Fruit fly (Drosophila melanogaster) whole organism, embryonic: ENCODE data around the gene Ac13E.

Source experiments
- Aef1 ChIP-seq: fragments of 200-800 bp; sonication (Bioruptor generic); IDR thresholded peaks from 3 replicates; pipeline ENCODE4 v1.3.6; 2022; ENCODE audit warnings: missing biosample characterization, missing genetic modification characterization
- CG10431 ChIP-seq: fragments of 200-800 bp; sonication (Bioruptor generic); optimal IDR thresholded peaks from 3 replicates; lab custom pipeline; 2018; ENCODE audit warnings: missing biosample characterization, mild to moderate bottlenecking, missing genetic modification characterization
- CG10979 ChIP-seq: fragments of 200-800 bp; sonication (Bioruptor generic); optimal IDR thresholded peaks from 2 replicates; lab custom pipeline; 2018; ENCODE audit warnings: missing biosample characterization, mild to moderate bottlenecking, missing genetic modification characterization, moderate library complexity
- CG12744 ChIP-seq: fragments of 200-800 bp; sonication (Bioruptor generic); optimal IDR thresholded peaks from 2 replicates; lab custom pipeline; 2016; ENCODE audit warnings: missing biosample characterization, missing genetic modification characterization
- CG12769 ChIP-seq: fragments of 200-800 bp; sonication (Bioruptor generic); optimal IDR thresholded peaks from 2 replicates; lab custom pipeline; 2019; ENCODE audit warnings: missing biosample characterization, mild to moderate bottlenecking, missing genetic modification characterization, moderate library complexity
- CG12942 ChIP-seq: fragments of 200-800 bp; sonication (Bioruptor generic); optimal IDR thresholded peaks from 3 replicates; lab custom pipeline; 2016; ENCODE audit warnings: missing biosample characterization, missing genetic modification characterization
- CG14050 ChIP-seq: fragments of 200-800 bp; sonication (Bioruptor generic); IDR thresholded peaks from 3 replicates; pipeline ENCODE4 v1.3.6; 2022; ENCODE audit warnings: missing biosample characterization, missing genetic modification characterization
- CG1602 ChIP-seq: fragments of 200-800 bp; sonication (Bioruptor generic); optimal IDR thresholded peaks from 3 replicates; lab custom pipeline; 2016; ENCODE audit warnings: missing biosample characterization, missing genetic modification characterization
- CG16863 ChIP-seq: fragments of 200-800 bp; sonication (Bioruptor generic); optimal IDR thresholded peaks from 3 replicates; lab custom pipeline; 2016; ENCODE audit warnings: missing biosample characterization, missing genetic modification characterization
- CG17328 ChIP-seq: fragments of 200-800 bp; sonication (Bioruptor generic); IDR thresholded peaks from 2 replicates; pipeline ENCODE4 v1.3.6; 2022; ENCODE audit warnings: missing biosample characterization, missing genetic modification characterization
- CG17829 ChIP-seq: fragments of 200-800 bp; optimal IDR thresholded peaks from 2 replicates; lab custom pipeline; 2019; ENCODE audit warnings: missing biosample characterization, mild to moderate bottlenecking, missing genetic modification characterization, moderate library complexity
- CG2199 ChIP-seq: fragments of 200-800 bp; sonication (Bioruptor generic); IDR thresholded peaks from 3 replicates; pipeline ENCODE4 v1.3.6; 2022; ENCODE audit warnings: missing biosample characterization, missing genetic modification characterization
- CG2875 ChIP-seq: fragments of 200-800 bp; sonication (Bioruptor generic); optimal IDR thresholded peaks from 2 replicates; lab custom pipeline; 2017; ENCODE audit warnings: missing biosample characterization, mild to moderate bottlenecking, missing genetic modification characterization, missing genetic modification reagents
- CG3065 ChIP-seq: fragments of 200-800 bp; sonication (Bioruptor generic); optimal IDR thresholded peaks from 2 replicates; lab custom pipeline; 2016; ENCODE audit warnings: missing biosample characterization, missing genetic modification characterization
- CG32772 ChIP-seq: fragments of 200-800 bp; sonication (Bioruptor generic); IDR thresholded peaks from 2 replicates; pipeline ENCODE4 v1.3.6; 2022; ENCODE audit warnings: missing biosample characterization, missing genetic modification characterization
- CG4820 ChIP-seq: fragments of 200-800 bp; sonication (Bioruptor generic); optimal IDR thresholded peaks from 3 replicates; lab custom pipeline; 2016; ENCODE audit warnings: missing biosample characterization, missing genetic modification characterization
- CG7357 ChIP-seq: fragments of 200-800 bp; sonication (Bioruptor generic); IDR thresholded peaks from 3 replicates; pipeline ENCODE4 v1.3.6; 2022; ENCODE audit warnings: missing biosample characterization, missing genetic modification characterization
- CG7556 ChIP-seq: fragments of 200-800 bp; sonication (Bioruptor generic); optimal IDR thresholded peaks from 2 replicates; lab custom pipeline; 2017; ENCODE audit warnings: missing biosample characterization, mild to moderate bottlenecking, missing genetic modification characterization
- CG7839 ChIP-seq: fragments of 200-800 bp; sonication (Bioruptor generic); optimal IDR thresholded peaks from 3 replicates; lab custom pipeline; 2018; ENCODE audit warnings: missing biosample characterization, mild to moderate bottlenecking, missing genetic modification characterization, moderate library complexity
- CG8290 ChIP-seq, 3 experiments: fragments of 200-800 bp; sonication (Bioruptor generic); optimal IDR thresholded peaks; 2 replicates each; lab custom pipeline; 2016 to 2019; ENCODE audit warnings: missing biosample characterization in 3 of 3, missing genetic modification characterization in 3 of 3, mild to moderate bottlenecking in 2 of 3, moderate library complexity in 1 of 3
- CG8359 ChIP-seq: fragments of 200-800 bp; sonication (Bioruptor generic); optimal IDR thresholded peaks from 2 replicates; lab custom pipeline; 2017; ENCODE audit warnings: missing biosample characterization, mild to moderate bottlenecking, missing genetic modification characterization, borderline replicate concordance
- CG8478 ChIP-seq: fragments of >200 bp; optimal IDR thresholded peaks from 2 replicates; lab custom pipeline; 2018
- CG8765 ChIP-seq: fragments of 200-800 bp; sonication (Bioruptor generic); IDR thresholded peaks from 2 replicates; pipeline ENCODE4 v1.3.6; 2022; ENCODE audit warnings: missing biosample characterization, missing genetic modification characterization
- CG9609 ChIP-seq: fragments of 200-800 bp; sonication (Bioruptor generic); optimal IDR thresholded peaks from 3 replicates; lab custom pipeline; 2016; ENCODE audit warnings: missing biosample characterization, missing genetic modification characterization
- CTCF ChIP-seq: fragments of 200-800 bp; sonication (Bioruptor generic); optimal IDR thresholded peaks from 2 replicates; lab custom pipeline; 2017; ENCODE audit warnings: missing biosample characterization, mild to moderate bottlenecking, missing genetic modification characterization, moderate library complexity
- ERR ChIP-seq: fragments of 200-800 bp; sonication (Bioruptor generic); optimal IDR thresholded peaks from 2 replicates; lab custom pipeline; 2016; ENCODE audit warnings: missing biosample characterization, missing genetic modification characterization
- Hr3 ChIP-seq: fragments of 200-800 bp; sonication (Bioruptor generic); optimal IDR thresholded peaks from 3 replicates; lab custom pipeline; 2016; ENCODE audit warnings: missing biosample characterization, missing genetic modification characterization
- Hr51 ChIP-seq, 2 experiments: fragments of 200-800 bp; sonication (Bioruptor generic); optimal IDR thresholded peaks; 2 replicates in 1 of 2; 3 replicates in 1 of 2; lab custom pipeline; 2016 to 2018; ENCODE audit warnings: missing biosample characterization in 2 of 2, missing genetic modification characterization in 2 of 2, mild to moderate bottlenecking in 1 of 2, moderate library complexity in 1 of 2
- MTF-1 ChIP-seq: fragments of 200-800 bp; sonication (Bioruptor generic); optimal IDR thresholded peaks from 2 replicates; lab custom pipeline; 2018; ENCODE audit warnings: missing biosample characterization, mild to moderate bottlenecking, missing genetic modification characterization, borderline replicate concordance
- Sry-β ChIP-seq: fragments of 200-800 bp; sonication (Bioruptor generic); optimal IDR thresholded peaks from 2 replicates; lab custom pipeline; 2018; ENCODE audit warnings: missing biosample characterization, mild to moderate bottlenecking, missing genetic modification characterization, moderate library complexity
- abd-A ChIP-seq: fragments of 200-800 bp; sonication (Bioruptor generic); optimal IDR thresholded peaks from 3 replicates; lab custom pipeline; 2019; ENCODE audit warnings: missing biosample characterization, mild to moderate bottlenecking, missing genetic modification characterization, moderate library complexity
- dpn ChIP-seq, 2 experiments: fragments of 200-800 bp; sonication (Bioruptor generic); optimal IDR thresholded peaks; 3 replicates each; lab custom pipeline; 2016; ENCODE audit warnings: missing biosample characterization in 2 of 2, missing genetic modification characterization in 2 of 2
- ewg ChIP-seq: fragments of 200-800 bp; sonication (Bioruptor generic); optimal IDR thresholded peaks from 3 replicates; lab custom pipeline; 2017; ENCODE audit warnings: mild to moderate bottlenecking, missing biosample characterization, missing genetic modification reagents, missing genetic modification characterization
- fd96Cb ChIP-seq: fragments of 200-800 bp; sonication (Bioruptor generic); optimal IDR thresholded peaks from 2 replicates; lab custom pipeline; 2018; ENCODE audit warnings: missing biosample characterization, mild to moderate bottlenecking, missing genetic modification characterization, moderate library complexity
- lilli ChIP-seq: fragments of 200-800 bp; sonication (Bioruptor generic); optimal IDR thresholded peaks from 3 replicates; lab custom pipeline; 2016; ENCODE audit warnings: missing biosample characterization, missing genetic modification characterization
- maf-S ChIP-seq: fragments of 200-800 bp; sonication (Bioruptor generic); optimal IDR thresholded peaks from 2 replicates; lab custom pipeline; 2016; ENCODE audit warnings: missing biosample characterization, missing genetic modification characterization
- mam ChIP-seq: fragments of 200-800 bp; sonication (Bioruptor generic); optimal IDR thresholded peaks from 3 replicates; lab custom pipeline; 2016; ENCODE audit warnings: missing biosample characterization, missing genetic modification characterization
- mld ChIP-seq: fragments of 200-800 bp; sonication (Bioruptor generic); IDR thresholded peaks from 3 replicates; pipeline ENCODE4 v1.3.6; 2022; ENCODE audit warnings: missing biosample characterization, missing genetic modification characterization; ENCODE audit not compliant: partially characterized antibody
- otp ChIP-seq: fragments of 200-800 bp; sonication (Bioruptor generic); IDR thresholded peaks from 3 replicates; pipeline ENCODE4, ENCODE4 v1.3.6; 2022; ENCODE audit warnings: missing biosample characterization, missing genetic modification characterization
- phol ChIP-seq: fragments of 200-800 bp; sonication (Bioruptor generic); optimal IDR thresholded peaks from 3 replicates; lab custom pipeline; 2018; ENCODE audit warnings: missing biosample characterization, mild to moderate bottlenecking, missing genetic modification characterization, moderate library complexity
- prd ChIP-seq, 3 experiments: fragments of >200 bp in 2 of 3; fragments of 200-800 bp in 1 of 3; sonication (Bioruptor generic) in 1 of 3; optimal IDR thresholded peaks in 2 of 3; IDR thresholded peaks in 1 of 3; 2 replicates in 2 of 3; 3 replicates in 1 of 3; pipeline versions ENCODE4 v1.3.6 to Lab custom; 2017 to 2022; ENCODE audit warnings: missing biosample characterization in 1 of 3, missing genetic modification characterization in 1 of 3
- sens-2 ChIP-seq: fragments of 200-800 bp; sonication (Bioruptor generic); IDR thresholded peaks from 2 replicates; pipeline ENCODE4 v1.3.6; 2022; ENCODE audit warnings: missing biosample characterization, missing genetic modification characterization
- shn ChIP-seq: fragments of 200-800 bp; sonication (Bioruptor generic); optimal IDR thresholded peaks from 3 replicates; lab custom pipeline; 2016; ENCODE audit warnings: missing biosample characterization, missing genetic modification characterization
- tap ChIP-seq: fragments of 200-800 bp; optimal IDR thresholded peaks from 3 replicates; lab custom pipeline; 2019; ENCODE audit warnings: missing biosample characterization, mild to moderate bottlenecking, missing genetic modification characterization, moderate library complexity
- tll ChIP-seq, 2 experiments: fragments of 200-800 bp in 1 of 2; fragments of >200 bp in 1 of 2; sonication (Bioruptor generic) in 1 of 2; optimal IDR thresholded peaks; 2 replicates each; lab custom pipeline; 2017 to 2019; ENCODE audit warnings: missing biosample characterization in 2 of 2, missing genetic modification characterization in 2 of 2, mild to moderate bottlenecking in 1 of 2, moderate library complexity in 1 of 2
- twi ChIP-seq: fragments of 200-800 bp; optimal IDR thresholded peaks from 2 replicates; lab custom pipeline; 2019; ENCODE audit warnings: missing biosample characterization, mild to moderate bottlenecking, missing genetic modification characterization, moderate library complexity
- tx ChIP-seq: fragments of 200-800 bp; sonication (Bioruptor generic); optimal IDR thresholded peaks from 2 replicates; lab custom pipeline; 2016; ENCODE audit warnings: missing biosample characterization, missing genetic modification characterization
- wdn ChIP-seq: fragments of 200-800 bp; sonication (Bioruptor generic); IDR thresholded peaks from 2 replicates; pipeline ENCODE4 v1.3.6; 2022; ENCODE audit warnings: missing biosample characterization, missing genetic modification characterization
- wek ChIP-seq: fragments of 200-800 bp; sonication (Bioruptor generic); optimal IDR thresholded peaks from 3 replicates; lab custom pipeline; 2018; ENCODE audit warnings: missing biosample characterization, mild to moderate bottlenecking, missing genetic modification characterization, moderate library complexity
- zf30C ChIP-seq: fragments of 200-800 bp; sonication (Bioruptor generic); optimal IDR thresholded peaks from 3 replicates; lab custom pipeline; 2018; ENCODE audit warnings: missing biosample characterization, mild to moderate bottlenecking, missing genetic modification characterization

Ac13E gene

dm6 chrX:15599697-15600096 lies 45.6 kb upstream of the Ac13E start (continued):
- TF ChIP-seq Sry-β (GFP tag; lab: Kevin White, UChicago): no peak
- peak; percentile 42 for TF ChIP-seq CG12942 (GFP tag; lab: Kevin White, UChicago)
- peak; percentile 19 for TF ChIP-seq ewg (GFP tag; lab: Kevin White, UChicago)
- 0 out of 3 replicates have a peak, but pooled peaks have one; percentile 29 for TF ChIP-seq otp (GFP tag; lab: Robert Waterston, UW)
- TF ChIP-seq CG7556 (GFP tag; lab: Kevin White, UChicago): peak; percentile 35
- peak; percentile 55 for TF ChIP-seq CG4820 (GFP tag; lab: Kevin White, UChicago)
- no peak for TF ChIP-seq twi (tag; lab: Kevin White, UChicago)
- TF ChIP-seq CG8478 (lab: Kevin White, UChicago): no peak
- TF ChIP-seq zf30C (GFP tag; lab: Kevin White, UChicago): no peak
- no peak for TF ChIP-seq prd (optimal IDR thresholded peaks at IDR 0.05; lab: Kevin White, UChicago)
- TF ChIP-seq prd (GFP tag; IDR thresholded peaks at IDR 0.05; lab: Robert Waterston, UW): peak; percentile 64
- peak; percentile 14 for TF ChIP-seq CTCF
- TF ChIP-seq CG10431 (GFP tag; lab: Kevin White, UChicago): no peak
- peak; percentile 26 for TF ChIP-seq shn (GFP tag; lab: Kevin White, UChicago)
- peak; percentile 3 for TF ChIP-seq wek
- no peak for TF ChIP-seq CG8290 (GFP tag; optimal IDR thresholded peaks at IDR 0.05; lab: Kevin White, UChicago)
- peak in 1 of 2 experiments; percentile 78 for TF ChIP-seq CG8290 (tag; optimal IDR thresholded peaks at IDR 0.05; lab: Kevin White, UChicago)
- TF ChIP-seq CG10979 (tag; lab: Kevin White, UChicago): peak; percentile 38
- TF ChIP-seq Aef1: peak; percentile 59
- peak; percentile 77 for TF ChIP-seq CG7839
- TF ChIP-seq MTF-1 (GFP tag; lab: Kevin White, UChicago): peak; percentile 36
- no peak for TF ChIP-seq abd-A
- TF ChIP-seq dpn (GFP tag; optimal IDR thresholded peaks at IDR 0.05; lab: Kevin White, UChicago): peak; percentile 55 to 57
- no peak for TF ChIP-seq CG8765 (GFP tag; lab: Robert Waterston, UW)
- TF ChIP-seq CG14050: peak; percentile 51; the same call in 2 of the 3 replicates
- no peak for TF ChIP-seq CG2199 (GFP tag; lab: Robert Waterston, UW)
- TF ChIP-seq mam (GFP tag; lab: Kevin White, UChicago): peak; percentile 53
- TF ChIP-seq CG7357 (GFP tag; lab: Robert Waterston, UW): no peak
- peak; percentile 44 for TF ChIP-seq CG1602 (GFP tag; lab: Kevin White, UChicago)
- TF ChIP-seq CG12744 (GFP tag; lab: Kevin White, UChicago): peak; percentile 7
- TF ChIP-seq wdn: peak; percentile 35; the same call in 1 of the 2 replicates
- no peak for TF ChIP-seq CG8359 (GFP tag; lab: Kevin White, UChicago)
- peak; percentile 74 for TF ChIP-seq CG17328 (GFP tag; lab: Robert Waterston, UW)
- TF ChIP-seq lilli: peak; percentile 54
- peak; percentile 36; the same call in 1 of the 2 replicates for TF ChIP-seq CG32772 (GFP tag; lab: Robert Waterston, UW)
- peak in 1 of 2 experiments; percentile 72 for TF ChIP-seq Hr51 (GFP tag; optimal IDR thresholded peaks at IDR 0.05; lab: Kevin White, UChicago)
- peak; percentile 34 for TF ChIP-seq maf-S (GFP tag; lab: Kevin White, UChicago)
- TF ChIP-seq mld (GFP tag; lab: Robert Waterston, UW): no peak
- TF ChIP-seq CG2875 (GFP tag; lab: Kevin White, UChicago): peak; percentile 2
- peak; percentile 20 for TF ChIP-seq CG16863
- no peak for TF ChIP-seq tll (GFP tag; optimal IDR thresholded peaks at IDR 0.05; lab: Kevin White, UChicago)
- peak; percentile 48 for TF ChIP-seq CG17829 (tag; lab: Kevin White, UChicago)
- TF ChIP-seq CG3065 (GFP tag; lab: Kevin White, UChicago): no peak
- TF ChIP-seq sens-2 (GFP tag; lab: Robert Waterston, UW): 0 out of 2 replicates have a peak, but pooled peaks have one; percentile 26
- TF ChIP-seq phol (tag; lab: Kevin White, UChicago): peak; percentile 60
- TF ChIP-seq fd96Cb (tag; lab: Kevin White, UChicago): peak; percentile 70
- TF ChIP-seq ERR (GFP tag; lab: Kevin White, UChicago): no peak
- peak; percentile 19 for TF ChIP-seq tx (GFP tag; lab: Kevin White, UChicago)
- peak; percentile 34 for TF ChIP-seq Hr3 (GFP tag; lab: Kevin White, UChicago)
- peak; percentile 77 for TF ChIP-seq CG12769
- TF ChIP-seq tap: peak; percentile 54
- peak; percentile 51 for TF ChIP-seq CG9609 (GFP tag; lab: Kevin White, UChicago)
